Fruit fly (Drosophila melanogaster): ENCODE results near the gene CG17129.

Gene CG17129

dm6 chr3L:692699-693098 lies 12.6 kb upstream of the CG17129 start, which contains the start of gene Vti1a:
Gene Vti1a (minus strand): TSS chr3L:692919.
- TF ChIP-seq CG17612 (GFP tag; IDR thresholded peaks at IDR 0.05) (no peak), sisA (GFP tag; IDR thresholded peaks at IDR 0.05) (no peak), CG16863 (GFP tag; optimal IDR thresholded peaks at IDR 0.05) (no peak), Dp (GFP tag; optimal IDR thresholded peaks at IDR 0.05) (peak; percentile 57), CG32772 (GFP tag; IDR thresholded peaks at IDR 0.05) (no peak), CG4707 (GFP tag; optimal IDR thresholded peaks at IDR 0.05) (no peak), Mes4 (GFP tag; optimal IDR thresholded peaks at IDR 0.05) (no peak), wor (GFP tag; IDR thresholded peaks at IDR 0.05) (no peak), psq (GFP tag; optimal IDR thresholded peaks at IDR 0.05) (no peak), Chrac-16 (GFP tag; optimal IDR thresholded peaks at IDR 0.05) (no peak), org-1 (GFP tag; optimal IDR thresholded peaks at IDR 0.05) (no peak), CG2712 (tag; optimal IDR thresholded peaks at IDR 0.05) (peak; percentile 39), cas (GFP tag; IDR thresholded peaks at IDR 0.05) (no peak), scrt (GFP tag; optimal IDR thresholded peaks at IDR 0.05) (peak; percentile 12), MESR4 (GFP tag; optimal IDR thresholded peaks at IDR 0.05) (peak; percentile 71), CG1792 (GFP tag; optimal IDR thresholded peaks at IDR 0.05) (no peak), kay (GFP tag; optimal IDR thresholded peaks at IDR 0.05) (no peak), Usf (GFP tag; optimal IDR thresholded peaks at IDR 0.05) (no peak), Tbp (GFP tag; optimal IDR thresholded peaks at IDR 0.05) (no peak), Hey (tag; optimal IDR thresholded peaks at IDR 0.05) (no peak), stc (GFP tag; IDR thresholded peaks at IDR 0.05) (no peak), CG13123 (GFP tag; optimal IDR thresholded peaks at IDR 0.05) (no peak), lab (GFP tag; optimal IDR thresholded peaks at IDR 0.05) (no peak), CG12236 (GFP tag; optimal IDR thresholded peaks at IDR 0.05) (no peak), CG9932 (GFP tag; IDR thresholded peaks at IDR 0.05) (no peak), nau (GFP tag; optimal IDR thresholded peaks at IDR 0.05) (no peak), CG14860 (GFP tag; IDR thresholded peaks at IDR 0.05; ENCODE audit: partially characterized antibody) (no peak), CG8765 (GFP tag; IDR thresholded peaks at IDR 0.05) (no peak), tx (GFP tag; optimal IDR thresholded peaks at IDR 0.05) (no peak), CG7928 (GFP tag; optimal IDR thresholded peaks at IDR 0.05) (no peak), CG7372 (GFP tag; IDR thresholded peaks at IDR 0.05) (no peak), tgo (GFP tag; IDR thresholded peaks at IDR 0.05) (no peak), CG16813 (GFP tag; IDR thresholded peaks at IDR 0.05; ENCODE audit: partially characterized antibody) (0 out of 3 replicates have a peak, but pooled peaks have one; percentile 31), CG6683 (GFP tag; optimal IDR thresholded peaks at IDR 0.05) (no peak), Fer2 (tag; optimal IDR thresholded peaks at IDR 0.05) (no peak), Rx (GFP tag; IDR thresholded peaks at IDR 0.05) (no peak), CG7963 (GFP tag; IDR thresholded peaks at IDR 0.05; ENCODE audit: partially characterized antibody) (no peak), pfk (GFP tag; optimal IDR thresholded peaks at IDR 0.05) (no peak), CG4404 (GFP tag; IDR thresholded peaks at IDR 0.05) (no peak), Hsf (GFP tag; optimal IDR thresholded peaks at IDR 0.05) (no peak), Doc3 (GFP tag; IDR thresholded peaks at IDR 0.05; ENCODE audit: partially characterized antibody) (peak; percentile 40; the same call in 1 of the 3 replicates), CG1603 (tag; optimal IDR thresholded peaks at IDR 0.05) (peak; percentile 64), row (GFP tag; IDR thresholded peaks at IDR 0.05) (peak; percentile 36; the same call in 1 of the 3 replicates), CG11723 (GFP tag; optimal IDR thresholded peaks at IDR 0.05) (no peak), Sin3A (optimal IDR thresholded peaks at IDR 0.05) (peak; percentile 3), CG16815 (GFP tag; optimal IDR thresholded peaks at IDR 0.05) (no peak), sob (GFP tag; IDR thresholded peaks at IDR 0.05) (no peak), CG12155 (GFP tag; optimal IDR thresholded peaks at IDR 0.05) (no peak), CG13287 (GFP tag; IDR thresholded peaks at IDR 0.05; ENCODE audit: partially characterized antibody) (peak; percentile 71), lilli (GFP tag; optimal IDR thresholded peaks at IDR 0.05) (no peak), fd64A (GFP tag; optimal IDR thresholded peaks at IDR 0.05) (no peak), CG12769 (tag; optimal IDR thresholded peaks at IDR 0.05) (no peak)
